Worm (Caenorhabditis elegans) whole organism, late embryonic: ENCODE measurements around the gene C24H10.3.

Source experiments
- C08G9.2 ChIP-seq: sonication (generic microtip); optimal IDR thresholded peaks from 2 replicates; lab custom pipeline; 2016; ENCODE audit warnings: mild to moderate bottlenecking, missing genetic modification characterization, moderate library complexity, missing compliant biosample characterization
- C38D4.7 ChIP-seq: fragments of 200-800 bp; sonication (Bioruptor generic); optimal IDR thresholded peaks from 2 replicates; lab custom pipeline; 2018; ENCODE audit warnings: mild to moderate bottlenecking, missing genetic modification characterization, moderate library complexity, missing compliant biosample characterization
- K09A11.1 ChIP-seq: sonication (generic microtip); optimal IDR thresholded peaks from 2 replicates; lab custom pipeline; 2017; ENCODE audit warnings: antibody characterized with exemption, mild to moderate bottlenecking, missing genetic modification characterization, missing compliant biosample characterization; ENCODE audit not compliant: insufficient read depth
- T23F11.4 ChIP-seq: fragments of 200-800 bp; sonication (Bioruptor generic); optimal IDR thresholded peaks from 2 replicates; lab custom pipeline; 2018; ENCODE audit warnings: mild to moderate bottlenecking, missing genetic modification characterization, missing compliant biosample characterization
- ama-1 ChIP-seq: fragments of 150-350 bp; optimal IDR thresholded peaks from 2 replicates; lab custom pipeline; 2014
- ceh-14 ChIP-seq: sonication (generic microtip); optimal IDR thresholded peaks from 2 replicates; lab custom pipeline; 2016; ENCODE audit warnings: missing genotype, missing genetic modification characterization, missing compliant biosample characterization
- ceh-18 ChIP-seq: sonication (generic microtip); optimal IDR thresholded peaks from 2 replicates; lab custom pipeline; 2016; ENCODE audit warnings: missing genetic modification characterization, missing compliant biosample characterization
- ceh-24 ChIP-seq: sonication (generic microtip); optimal IDR thresholded peaks from 2 replicates; lab custom pipeline; 2016; ENCODE audit warnings: mild to moderate bottlenecking, missing genetic modification characterization, missing compliant biosample characterization
- ceh-30 ChIP-seq: fragments of 150-350 bp; optimal IDR thresholded peaks from 2 replicates; lab custom pipeline; 2014; ENCODE audit warnings: missing biosample characterization, missing genetic modification characterization
- ceh-34 ChIP-seq: sonication (generic microtip); optimal IDR thresholded peaks from 2 replicates; lab custom pipeline; 2016; ENCODE audit warnings: mild to moderate bottlenecking, missing genetic modification characterization, missing compliant biosample characterization
- ceh-45 ChIP-seq: fragments of 200-800 bp; sonication (Bioruptor generic); IDR thresholded peaks from 2 replicates; pipeline ENCODE4 v1.3.6; 2022; ENCODE audit warnings: missing genetic modification reagents, missing genetic modification characterization, missing compliant biosample characterization
- ceh-48 ChIP-seq: sonication (generic microtip); optimal IDR thresholded peaks from 2 replicates; lab custom pipeline; 2016; ENCODE audit warnings: missing genetic modification characterization, inconsistent platforms, missing compliant biosample characterization
- ceh-6 ChIP-seq: fragments of 200-800 bp; sonication (Bioruptor generic); optimal IDR thresholded peaks from 2 replicates; lab custom pipeline; 2018; ENCODE audit warnings: mild to moderate bottlenecking, missing genetic modification characterization, missing compliant biosample characterization
- ceh-9 ChIP-seq: sonication (generic microtip); optimal IDR thresholded peaks from 2 replicates; lab custom pipeline; 2016; ENCODE audit warnings: mild to moderate bottlenecking, missing genetic modification characterization, inconsistent platforms, missing compliant biosample characterization
- dve-1 ChIP-seq: sonication (generic microtip); optimal IDR thresholded peaks from 2 replicates; lab custom pipeline; 2017; ENCODE audit warnings: antibody characterized with exemption, mild to moderate bottlenecking, missing genetic modification characterization, missing compliant biosample characterization
- elt-2 ChIP-seq: sonication (generic microtip); optimal IDR thresholded peaks from 2 replicates; lab custom pipeline; 2016; ENCODE audit warnings: missing genetic modification reagents, missing genetic modification characterization, missing compliant biosample characterization
- elt-4 ChIP-seq: sonication (generic microtip); optimal IDR thresholded peaks from 2 replicates; lab custom pipeline; 2016; ENCODE audit warnings: missing genetic modification characterization, missing compliant biosample characterization
- eyg-1 ChIP-seq: sonication (generic microtip); optimal IDR thresholded peaks from 2 replicates; lab custom pipeline; 2016; ENCODE audit warnings: missing genotype, missing genetic modification characterization, missing compliant biosample characterization
- fax-1 ChIP-seq: sonication (generic microtip); optimal IDR thresholded peaks from 2 replicates; lab custom pipeline; 2016; ENCODE audit warnings: missing genotype, missing genetic modification characterization, missing compliant biosample characterization
- fkh-10 ChIP-seq: fragments of 150-350 bp; optimal IDR thresholded peaks from 2 replicates; lab custom pipeline; 2014; ENCODE audit warnings: missing biosample characterization, missing genetic modification reagents, missing genetic modification characterization
- fkh-6 ChIP-seq: sonication (generic microtip); optimal IDR thresholded peaks from 2 replicates; lab custom pipeline; 2016; ENCODE audit warnings: missing genetic modification characterization, missing compliant biosample characterization
- hlh-13 ChIP-seq: fragments of 200-800 bp; sonication (Bioruptor generic); optimal IDR thresholded peaks from 2 replicates; lab custom pipeline; 2018; ENCODE audit warnings: mild to moderate bottlenecking, missing genetic modification characterization, missing compliant biosample characterization
- hlh-30 ChIP-seq: sonication (generic microtip); optimal IDR thresholded peaks from 2 replicates; lab custom pipeline; 2017; ENCODE audit warnings: antibody characterized with exemption, missing genetic modification characterization, missing compliant biosample characterization; ENCODE audit not compliant: insufficient read depth
- hlh-6 ChIP-seq: sonication (generic microtip); optimal IDR thresholded peaks from 2 replicates; lab custom pipeline; 2016; ENCODE audit warnings: missing genotype, missing genetic modification characterization, missing compliant biosample characterization
- hlh-8 ChIP-seq: sonication (generic microtip); optimal IDR thresholded peaks from 2 replicates; lab custom pipeline; 2016; ENCODE audit warnings: missing genotype, missing genetic modification characterization, missing compliant biosample characterization
- lim-6 ChIP-seq: sonication (generic microtip); optimal IDR thresholded peaks from 2 replicates; lab custom pipeline; 2016; ENCODE audit warnings: missing genetic modification characterization, missing compliant biosample characterization
- lin-11 ChIP-seq: fragments of 200-800 bp; sonication (Bioruptor generic); optimal IDR thresholded peaks from 2 replicates; lab custom pipeline; 2018; ENCODE audit warnings: mild to moderate bottlenecking, missing genetic modification characterization, missing compliant biosample characterization
- pat-9 ChIP-seq: fragments of 200-800 bp; sonication (Bioruptor generic); optimal IDR thresholded peaks from 2 replicates; lab custom pipeline; 2018; ENCODE audit warnings: mild to moderate bottlenecking, missing genetic modification characterization, moderate library complexity, missing compliant biosample characterization
- pax-1 ChIP-seq: fragments of 150-350 bp; optimal IDR thresholded peaks from 2 replicates; lab custom pipeline; 2014; ENCODE audit warnings: missing biosample characterization, missing genetic modification characterization
- pqm-1 ChIP-seq: sonication (generic microtip); optimal IDR thresholded peaks from 2 replicates; lab custom pipeline; 2016; ENCODE audit warnings: missing genetic modification characterization, missing compliant biosample characterization
- pros-1 ChIP-seq: fragments of 150-350 bp; optimal IDR thresholded peaks from 2 replicates; lab custom pipeline; 2014; ENCODE audit warnings: missing biosample characterization, missing genetic modification reagents, missing genetic modification characterization
- rnt-1 ChIP-seq: sonication (generic microtip); optimal IDR thresholded peaks from 2 replicates; lab custom pipeline; 2016; ENCODE audit warnings: missing genetic modification characterization, missing compliant biosample characterization
- sdc-2 ChIP-seq: sonication (generic microtip); optimal IDR thresholded peaks from 2 replicates; lab custom pipeline; 2016; ENCODE audit warnings: missing genotype, missing genetic modification characterization, missing compliant biosample characterization
- sox-2 ChIP-seq: fragments of 200-800 bp; sonication (Bioruptor generic); IDR thresholded peaks from 2 replicates; pipeline ENCODE4 v1.3.6; 2022; ENCODE audit warnings: missing genetic modification reagents, missing genetic modification characterization, missing compliant biosample characterization
- syd-9 ChIP-seq: sonication (generic microtip); optimal IDR thresholded peaks from 2 replicates; lab custom pipeline; 2016; ENCODE audit warnings: mild to moderate bottlenecking, missing genetic modification characterization, moderate library complexity, missing compliant biosample characterization
- tbx-2 ChIP-seq: sonication (generic microtip); optimal IDR thresholded peaks from 2 replicates; lab custom pipeline; 2016; ENCODE audit warnings: missing genetic modification characterization, missing compliant biosample characterization
- ttx-3 ChIP-seq: sonication (generic microtip); optimal IDR thresholded peaks from 2 replicates; lab custom pipeline; 2016; ENCODE audit warnings: missing genetic modification reagents, missing genetic modification characterization, missing compliant biosample characterization
- unc-55 ChIP-seq: sonication (generic microtip); optimal IDR thresholded peaks from 2 replicates; lab custom pipeline; 2017; ENCODE audit warnings: missing biosample characterization, missing genetic modification reagents, missing genetic modification characterization
- unc-86 ChIP-seq: sonication (generic microtip); optimal IDR thresholded peaks from 2 replicates; lab custom pipeline; 2016; ENCODE audit warnings: missing genetic modification characterization, missing compliant biosample characterization
- zip-5 ChIP-seq: sonication (generic microtip); optimal IDR thresholded peaks from 2 replicates; lab custom pipeline; 2016; ENCODE audit warnings: missing genetic modification characterization, missing compliant biosample characterization

The C24H10.3 gene

ce11 chrX:5022682-5023081 is 38.2 kb upstream of the C24H10.3 start (continued):
- TF ChIP-seq dve-1 (tag; lab: Kevin White, UChicago) = peak; percentile 27
- TF ChIP-seq pat-9 (tag; lab: Kevin White, UChicago) = no peak
- TF ChIP-seq ceh-14 (tag; lab: Kevin White, UChicago) = no peak
- TF ChIP-seq sox-2 (GFP tag; lab: Robert Waterston, UW) = peak; percentile 52
- 0 out of 2 replicates have a peak, but pooled peaks have one; percentile 13 for TF ChIP-seq ceh-45
- TF ChIP-seq hlh-8 (tag; lab: Kevin White, UChicago) = no peak
- TF ChIP-seq sdc-2 (tag; lab: Kevin White, UChicago) = peak; percentile 55
- peak; percentile 16 for TF ChIP-seq ttx-3 (tag; lab: Kevin White, UChicago)
- peak; percentile 30 for TF ChIP-seq elt-2 (tag; lab: Kevin White, UChicago)
- peak; percentile 4 for TF ChIP-seq fkh-6 (tag; lab: Kevin White, UChicago)
- peak; percentile 24 for TF ChIP-seq lin-11 (tag; lab: Kevin White, UChicago)
- peak; percentile 52 for TF ChIP-seq ceh-18
- TF ChIP-seq pqm-1 = no peak
- peak; percentile 6 for TF ChIP-seq ceh-34 (tag; lab: Kevin White, UChicago)
- TF ChIP-seq unc-55 (GFP tag; lab: Kevin White, UChicago) = no peak
- TF ChIP-seq lim-6 (tag; lab: Kevin White, UChicago) = no peak
- peak; percentile 53 for TF ChIP-seq C38D4.7 (GFP tag; lab: Kevin White, UChicago)
- no peak for TF ChIP-seq pros-1
- no peak for TF ChIP-seq zip-5 (tag; lab: Kevin White, UChicago)
- TF ChIP-seq ceh-30 (tag; lab: Kevin White, UChicago) = no peak
- peak; percentile 12 for TF ChIP-seq T23F11.4 (GFP tag; lab: Kevin White, UChicago)
- no peak for TF ChIP-seq fkh-10 (GFP tag; lab: Kevin White, UChicago)
- TF ChIP-seq rnt-1 (tag; lab: Kevin White, UChicago) = no peak
- TF ChIP-seq K09A11.1 (tag; lab: Kevin White, UChicago) = no peak
- TF ChIP-seq unc-86 (tag; lab: Kevin White, UChicago) = no peak
- TF ChIP-seq eyg-1 (tag; lab: Kevin White, UChicago) = no peak
- peak; percentile 6 for TF ChIP-seq fax-1 (tag; lab: Kevin White, UChicago)
- TF ChIP-seq ceh-24 (tag; lab: Kevin White, UChicago) = peak; percentile 7
- peak; percentile 15 for TF ChIP-seq hlh-13
- TF ChIP-seq hlh-6 (tag; lab: Kevin White, UChicago) = peak; percentile 41
- no peak for TF ChIP-seq elt-4 (tag; lab: Kevin White, UChicago)
- no peak for TF ChIP-seq pax-1 (tag; lab: Kevin White, UChicago)
- no peak for TF ChIP-seq syd-9 (tag; lab: Kevin White, UChicago)
- no peak for TF ChIP-seq ama-1 (lab: Kevin White, UChicago)
- TF ChIP-seq, all 69 proteins: peak for 33

ce11 chrX:5024300-5024699 is 36.6 kb upstream of the C24H10.3 start, which contains the start of gene ZC449.1:
ZC449.1 (plus strand) TSS chrX:5024420.
- TF ChIP-seq C08G9.2 (tag; lab: Kevin White, UChicago) (no peak), tbx-2 (tag; lab: Kevin White, UChicago) (no peak)

- TF ChIP-seq elt-2 (tag; lab: Kevin White, UChicago) (no peak), ceh-6 (no peak), lim-6 (tag; lab: Kevin White, UChicago) (no peak), pqm-1 (no peak), ceh-9 (tag; lab: Kevin White, UChicago) (no peak), hlh-30 (tag; lab: Kevin White, UChicago) (no peak), rnt-1 (tag; lab: Kevin White, UChicago) (no peak), sox-2 (GFP tag; lab: Robert Waterston, UW) (no peak), ceh-48 (tag; lab: Kevin White, UChicago) (no peak), lin-11 (tag; lab: Kevin White, UChicago) (no peak), tbx-2 (tag; lab: Kevin White, UChicago) (no peak), unc-86 (tag; lab: Kevin White, UChicago) (no peak), hlh-6 (tag; lab: Kevin White, UChicago) (no peak), ttx-3 (tag; lab: Kevin White, UChicago) (no peak)
Observed at ce11 chrX:5026461-5026860, 34.4 kb upstream of the C24H10.3 start.
